Fruit fly (Drosophila melanogaster) whole organism, wandering third instar larva: ENCODE results near the gene cact.
A peak's percentile ranks its signal among the peaks of the same experiment; 100 is the strongest.

Source experiments
- Abd-B ChIP-seq: fragments of >200 bp; optimal IDR thresholded peaks from 2 replicates; lab custom pipeline; 2017; ENCODE audit warnings: missing biosample characterization, missing genetic modification characterization
- CG32264 ChIP-seq: fragments of 200-800 bp; sonication (Bioruptor generic); optimal IDR thresholded peaks from 2 replicates; lab custom pipeline; 2016; ENCODE audit warnings: missing biosample characterization, missing genetic modification characterization
- CG9705 ChIP-seq: fragments of 200-800 bp; sonication (Bioruptor generic); optimal IDR thresholded peaks from 2 replicates; lab custom pipeline; 2018; ENCODE audit warnings: missing biosample characterization, mild to moderate bottlenecking, missing genetic modification characterization
- CrebA ChIP-seq: fragments of 200-800 bp; sonication (Bioruptor generic); optimal IDR thresholded peaks from 2 replicates; lab custom pipeline; 2016; ENCODE audit warnings: missing biosample characterization, mild to moderate bottlenecking, missing genetic modification characterization, borderline replicate concordance
- Dfd ChIP-seq: fragments of >200 bp; optimal IDR thresholded peaks from 2 replicates; lab custom pipeline; 2017; ENCODE audit warnings: missing biosample characterization, missing genetic modification characterization
- Dif ChIP-seq: fragments of 200-275, 200-300 bp; sonication (Bioruptor generic); optimal IDR thresholded peaks from 2 replicates; lab custom pipeline; 2018; ENCODE audit warnings: missing biosample characterization, missing genetic modification characterization; ENCODE audit not compliant: partially characterized antibody
- GATAd ChIP-seq: sonication (Bioruptor generic); optimal IDR thresholded peaks from 2 replicates; lab custom pipeline; 2016; ENCODE audit warnings: missing biosample characterization, missing genetic modification characterization
- HLH106 ChIP-seq: fragments of 200-800 bp; optimal IDR thresholded peaks from 3 replicates; lab custom pipeline; 2019; ENCODE audit warnings: missing biosample characterization, mild to moderate bottlenecking, missing genetic modification characterization, moderate library complexity
- Hnf4 ChIP-seq: fragments of 200-800 bp; sonication (Bioruptor generic); optimal IDR thresholded peaks from 2 replicates; lab custom pipeline; 2016; ENCODE audit warnings: missing biosample characterization, mild to moderate bottlenecking, missing genetic modification characterization
- Hr78 ChIP-seq: fragments of >200 bp; optimal IDR thresholded peaks from 2 replicates; lab custom pipeline; 2017; ENCODE audit warnings: missing biosample characterization, missing genetic modification characterization
- Hr83 ChIP-seq: fragments of 200-300 bp; sonication (Bioruptor generic); optimal IDR thresholded peaks from 2 replicates; lab custom pipeline; 2016; ENCODE audit warnings: missing biosample characterization, mild to moderate bottlenecking, missing genetic modification characterization, moderate library complexity; ENCODE audit not compliant: poor library complexity, severe bottlenecking
- Jra ChIP-seq: sonication (Bioruptor generic); optimal IDR thresholded peaks from 2 replicates; lab custom pipeline; 2016; ENCODE audit warnings: missing biosample characterization, missing genetic modification characterization
- Mio ChIP-seq: sonication (Bioruptor generic); optimal IDR thresholded peaks from 2 replicates; lab custom pipeline; 2016; ENCODE audit warnings: missing biosample characterization, missing genetic modification characterization
- Myc ChIP-seq: fragments of >200 bp; optimal IDR thresholded peaks from 2 replicates; lab custom pipeline; 2017
- N ChIP-seq: fragments of >200 bp; optimal IDR thresholded peaks from 2 replicates; lab custom pipeline; 2018; ENCODE audit warnings: missing biosample characterization, missing external identifiers, missing genetic modification characterization
- OdsH ChIP-seq: fragments of 200-800 bp; sonication (Bioruptor generic); optimal IDR thresholded peaks from 2 replicates; lab custom pipeline; 2016; ENCODE audit warnings: missing biosample characterization, mild to moderate bottlenecking, missing genetic modification characterization
- Rel ChIP-seq, 2 experiments: fragments of 200-800 bp; sonication (Bioruptor generic) in 1 of 2; optimal IDR thresholded peaks; 2 replicates in 1 of 2; 3 replicates in 1 of 2; lab custom pipeline; 2016 to 2019; ENCODE audit warnings: mild to moderate bottlenecking in 2 of 2, missing biosample characterization in 2 of 2, missing genetic modification characterization in 2 of 2, moderate library complexity in 1 of 2
- Sp1 ChIP-seq: fragments of 200-800 bp; sonication (Bioruptor generic); optimal IDR thresholded peaks from 3 replicates; lab custom pipeline; 2019; ENCODE audit warnings: missing biosample characterization, mild to moderate bottlenecking, missing genetic modification characterization, moderate library complexity
- Vsx2 ChIP-seq: fragments of 200-300, 225-300 bp; sonication (Bioruptor generic); optimal IDR thresholded peaks from 2 replicates; lab custom pipeline; 2018; ENCODE audit warnings: missing biosample characterization, missing genetic modification characterization; ENCODE audit not compliant: partially characterized antibody
- br ChIP-seq: fragments of 200-800 bp; sonication (Bioruptor generic); optimal IDR thresholded peaks from 2 replicates; lab custom pipeline; 2016; ENCODE audit warnings: missing biosample characterization, missing genetic modification characterization
- brk ChIP-seq: fragments of 200-800 bp; sonication (Bioruptor generic); optimal IDR thresholded peaks from 2 replicates; lab custom pipeline; 2016; ENCODE audit warnings: missing biosample characterization, mild to moderate bottlenecking, missing genetic modification characterization
- dl ChIP-seq, 2 experiments: fragments of 175-275, 200-275 bp in 1 of 2; fragments of 200-275 bp in 1 of 2; sonication (Bioruptor generic); optimal IDR thresholded peaks; lab custom pipeline; 2018; ENCODE audit warnings: mild to moderate bottlenecking in 2 of 2, missing biosample characterization in 2 of 2, missing genetic modification characterization in 2 of 2, moderate library complexity in 2 of 2; ENCODE audit not compliant: partially characterized antibody in 2 of 2, insufficient read depth in 1 of 2
- dmrt93B ChIP-seq: fragments of 200-800 bp; sonication (Bioruptor generic); optimal IDR thresholded peaks from 2 replicates; lab custom pipeline; 2018; ENCODE audit warnings: missing biosample characterization, mild to moderate bottlenecking, missing genetic modification characterization
- dsf ChIP-seq: sonication (Bioruptor generic); optimal IDR thresholded peaks from 2 replicates; lab custom pipeline; 2016; ENCODE audit warnings: missing biosample characterization, missing genetic modification characterization, borderline replicate concordance
- ey ChIP-seq: fragments of 200-800 bp; sonication (Bioruptor generic); optimal IDR thresholded peaks from 2 replicates; lab custom pipeline; 2016; ENCODE audit warnings: missing biosample characterization, missing genetic modification characterization
- foxo ChIP-seq, 2 experiments: fragments of 200-800 bp; sonication (Bioruptor generic); optimal IDR thresholded peaks; 2 replicates in 1 of 2; 3 replicates in 1 of 2; lab custom pipeline; 2016 to 2017; ENCODE audit warnings: missing biosample characterization in 2 of 2, missing genetic modification characterization in 2 of 2
- fru ChIP-seq: fragments of 200-800 bp; sonication (Bioruptor generic); optimal IDR thresholded peaks from 3 replicates; lab custom pipeline; 2016; ENCODE audit warnings: missing biosample characterization, mild to moderate bottlenecking, missing genetic modification characterization
- h ChIP-seq: fragments of 200-800 bp; sonication (Bioruptor generic); optimal IDR thresholded peaks from 3 replicates; lab custom pipeline; 2016; ENCODE audit warnings: missing biosample characterization, mild to moderate bottlenecking, missing genetic modification characterization
- jim ChIP-seq: fragments of 175-275, 200-325 bp; sonication (Bioruptor generic); optimal IDR thresholded peaks from 2 replicates; lab custom pipeline; 2016; ENCODE audit warnings: missing biosample characterization, mild to moderate bottlenecking, missing genetic modification characterization
- lola ChIP-seq: fragments of >200 bp; optimal IDR thresholded peaks from 2 replicates; lab custom pipeline; 2017; ENCODE audit warnings: missing biosample characterization, missing genetic modification characterization
- pan ChIP-seq: fragments of >200 bp; optimal IDR thresholded peaks from 2 replicates; lab custom pipeline; 2017
- psq ChIP-seq: fragments of 200-800 bp; sonication (Bioruptor generic); optimal IDR thresholded peaks from 3 replicates; lab custom pipeline; 2017; ENCODE audit warnings: missing biosample characterization, mild to moderate bottlenecking, missing genetic modification characterization, moderate library complexity
- rgr ChIP-seq: fragments of 200-800 bp; sonication (Bioruptor generic); optimal IDR thresholded peaks from 3 replicates; lab custom pipeline; 2016; ENCODE audit warnings: missing biosample characterization, mild to moderate bottlenecking, missing genetic modification characterization
- sage ChIP-seq: fragments of 200-800 bp; sonication (Bioruptor generic); optimal IDR thresholded peaks from 2 replicates; lab custom pipeline; 2016; ENCODE audit warnings: missing biosample characterization, mild to moderate bottlenecking, missing genetic modification characterization
- sv ChIP-seq: fragments of 200-800 bp; sonication (Bioruptor generic); optimal IDR thresholded peaks from 3 replicates; lab custom pipeline; 2016; ENCODE audit warnings: missing biosample characterization, missing genetic modification characterization
- tai ChIP-seq: sonication (Bioruptor generic); optimal IDR thresholded peaks from 2 replicates; lab custom pipeline; 2016; ENCODE audit warnings: missing biosample characterization, missing genetic modification characterization
- usp ChIP-seq: fragments of >200 bp; optimal IDR thresholded peaks from 2 replicates; lab custom pipeline; 2017; ENCODE audit warnings: missing biosample characterization, missing genetic modification characterization
- woc ChIP-seq: sonication (Bioruptor generic); optimal IDR thresholded peaks from 2 replicates; lab custom pipeline; 2016; ENCODE audit warnings: missing biosample characterization, mild to moderate bottlenecking, missing genetic modification characterization

Gene cact

dm6 chr2L:16325515-16326257 is at the start of gene cact:
TSS of gene cact (minus strand) at chr2L:16326207.
- TF ChIP-seq Mio (GFP tag; lab: Kevin White, UChicago) (peak; percentile 74), Dif (GFP tag; lab: Kevin White, UChicago) (peak; percentile 70), lola (GFP tag; lab: Kevin White, UChicago) (no peak), tai (GFP tag; lab: Kevin White, UChicago) (peak; percentile 90), sage (peak; percentile 92), Hnf4 (peak; percentile 94), rgr (peak; percentile 96), dmrt93B (GFP tag; lab: Kevin White, UChicago) (peak; percentile 82), Jra (GFP tag; lab: Kevin White, UChicago) (peak; percentile 84), Rel (GFP tag; optimal IDR thresholded peaks at IDR 0.05; lab: Kevin White, UChicago) (peak; percentile 63), Rel (tag; optimal IDR thresholded peaks at IDR 0.05; lab: Kevin White, UChicago) (peak; percentile 97), brk (GFP tag; lab: Kevin White, UChicago) (peak; percentile 94), psq (peak; percentile 88), Vsx2 (no peak), h (GFP tag; lab: Kevin White, UChicago) (peak; percentile 97), woc (peak; percentile 98), jim (GFP tag; lab: Kevin White, UChicago) (no peak), Hr83 (GFP tag; lab: Kevin White, UChicago) (peak; percentile 66), foxo (GFP tag; optimal IDR thresholded peaks at IDR 0.05; lab: Kevin White, UChicago) (peak; percentile 79 to 96), OdsH (peak; percentile 94), ey (GFP tag; lab: Kevin White, UChicago) (peak; percentile 96), N (GFP tag; lab: Kevin White, UChicago) (peak; percentile 24), sv (GFP tag; lab: Kevin White, UChicago) (peak; percentile 90), dl (GFP tag; optimal IDR thresholded peaks at IDR 0.05; lab: Kevin White, UChicago; ENCODE audit: insufficient read depth in 1 of 2, partially characterized antibody in 2 of 2) (peak in 1 of 2 experiments; percentile 78), HLH106 (tag; lab: Kevin White, UChicago) (peak; percentile 91), CG9705 (GFP tag; lab: Kevin White, UChicago) (peak; percentile 69), CG32264 (GFP tag; lab: Kevin White, UChicago) (peak; percentile 76), Sp1 (GFP tag; lab: Kevin White, UChicago) (peak; percentile 89), Myc (lab: Kevin White, UChicago) (no peak), Abd-B (GFP tag; lab: Kevin White, UChicago) (no peak), br (GFP tag; lab: Kevin White, UChicago) (peak; percentile 91), Dfd (GFP tag; lab: Kevin White, UChicago) (no peak), fru (GFP tag; lab: Kevin White, UChicago) (peak; percentile 96), pan (lab: Kevin White, UChicago) (no peak), dsf (peak; percentile 74), usp (no peak), CrebA (GFP tag; lab: Kevin White, UChicago) (no peak), GATAd (GFP tag; lab: Kevin White, UChicago) (peak; percentile 62), Hr78 (GFP tag; lab: Kevin White, UChicago) (no peak)

dm6 chr2L:16374691-16375090 is 48.7 kb upstream of the cact start:
- TF ChIP-seq lola (GFP tag; lab: Kevin White, UChicago) (no peak), foxo (GFP tag; optimal IDR thresholded peaks at IDR 0.05; lab: Kevin White, UChicago) (no peak), rgr (no peak), CG32264 (GFP tag; lab: Kevin White, UChicago) (no peak), pan (lab: Kevin White, UChicago) (no peak)
